Worm (Caenorhabditis elegans): Measurements from ENCODE around the gene ZK675.4.

ce11 chrII:7884898-7885297 lies 26.2 kb upstream of the ZK675.4 start:
- TF ChIP-seq snpc-4 (tag; optimal IDR thresholded peaks at IDR 0.05) (no peak), peb-1 (tag; optimal IDR thresholded peaks at IDR 0.05) (no peak), C34F6.9 (tag; optimal IDR thresholded peaks at IDR 0.05) (peak; percentile 65), nhr-77 (tag; optimal IDR thresholded peaks at IDR 0.05) (no peak), blmp-1 (tag; optimal IDR thresholded peaks at IDR 0.05; ENCODE audit: insufficient read depth) (no peak), dmd-4 (tag; optimal IDR thresholded peaks at IDR 0.05) (no peak), R02D3.7 (tag; optimal IDR thresholded peaks at IDR 0.05) (no peak), elt-3 (tag; optimal IDR thresholded peaks at IDR 0.05) (no peak), lin-39 (tag; optimal IDR thresholded peaks at IDR 0.05) (no peak), unc-62 (GFP tag; optimal IDR thresholded peaks at IDR 0.05) (no peak), nhr-12 (tag; optimal IDR thresholded peaks at IDR 0.05) (no peak), nhr-6 (tag; optimal IDR thresholded peaks at IDR 0.05) (no peak), lin-13 (GFP tag; optimal IDR thresholded peaks at IDR 0.05) (no peak)
